Fruit fly (Drosophila melanogaster) Kc167 (cell line): ENCODE data around the gene CG43235.

Source experiments
- Myc ChIP-seq: fragments of >200 bp; optimal IDR thresholded peaks from 2 replicates; lab custom pipeline; 2017; ENCODE audit warnings: missing external identifiers
- h ChIP-seq: fragments of >200 bp; optimal IDR thresholded peaks from 3 replicates; lab custom pipeline; 2018; ENCODE audit warnings: missing external identifiers
- insv ChIP-seq: fragments of >200 bp; optimal IDR thresholded peaks from 3 replicates; lab custom pipeline; 2018; ENCODE audit warnings: missing external identifiers

- no peak for TF ChIP-seq insv
- TF ChIP-seq Myc = no peak
- TF ChIP-seq h = no peak
These were observed 8.6 kb downstream of the CG43235 start, which contains the start of gene Tep2 for dm6 chr2L:7701417-7701816.
